Fruit fly (Drosophila melanogaster): ENCODE measurements around the gene CG31337.

The CG31337 gene

dm6 chr3R:13545300-13545699, at the start of gene CG31337:
TSS of gene CG31337 (minus strand) at chr3R:13545400.
- TF ChIP-seq Myb (GFP tag; optimal IDR thresholded peaks at IDR 0.05): no peak
- no peak for TF ChIP-seq pros (GFP tag; optimal IDR thresholded peaks at IDR 0.05)
- TF ChIP-seq CG1602 (GFP tag; optimal IDR thresholded peaks at IDR 0.05): no peak
- TF ChIP-seq ken (GFP tag; IDR thresholded peaks at IDR 0.05): no peak
- no peak for TF ChIP-seq Nf-YC (tag; optimal IDR thresholded peaks at IDR 0.05)
- no peak for TF ChIP-seq fru (optimal IDR thresholded peaks at IDR 0.05)
- TF ChIP-seq CG6683 (GFP tag; optimal IDR thresholded peaks at IDR 0.05): no peak
- TF ChIP-seq HLH4C (GFP tag; IDR thresholded peaks at IDR 0.05; ENCODE audit: partially characterized antibody): no peak
- peak; percentile 38 for TF ChIP-seq Hr39 (optimal IDR thresholded peaks at IDR 0.05)
- no peak for TF ChIP-seq grn (GFP tag; optimal IDR thresholded peaks at IDR 0.05)
- peak; percentile 1 for TF ChIP-seq twi (tag; optimal IDR thresholded peaks at IDR 0.05)
- TF ChIP-seq CG7839 (tag; optimal IDR thresholded peaks at IDR 0.05): no peak
- no peak for TF ChIP-seq tio (GFP tag; optimal IDR thresholded peaks at IDR 0.05)
- peak; percentile 10 for TF ChIP-seq CG15514 (GFP tag; optimal IDR thresholded peaks at IDR 0.05)
- TF ChIP-seq crol (GFP tag; IDR thresholded peaks at IDR 0.05): peak; percentile 36
- no peak for TF ChIP-seq luna (GFP tag; optimal IDR thresholded peaks at IDR 0.05)
- no peak for TF ChIP-seq ERR (GFP tag; optimal IDR thresholded peaks at IDR 0.05)
- TF ChIP-seq vvl (GFP tag; IDR thresholded peaks at IDR 0.05): no peak
- no peak for TF ChIP-seq CG17359 (tag; optimal IDR thresholded peaks at IDR 0.05)
- TF ChIP-seq CG6813 (GFP tag; optimal IDR thresholded peaks at IDR 0.05): no peak
- no peak for TF ChIP-seq hkb (optimal IDR thresholded peaks at IDR 0.05)
- no peak for TF ChIP-seq hkb (GFP tag; IDR thresholded peaks at IDR 0.05)
- no peak for TF ChIP-seq cas (GFP tag; IDR thresholded peaks at IDR 0.05)
- TF ChIP-seq CG3065 (GFP tag; optimal IDR thresholded peaks at IDR 0.05): no peak
- TF ChIP-seq CG9876 (GFP tag; optimal IDR thresholded peaks at IDR 0.05): no peak
- no peak for TF ChIP-seq bcd (GFP tag; optimal IDR thresholded peaks at IDR 0.05)
- TF ChIP-seq gro (GFP tag; optimal IDR thresholded peaks at IDR 0.05): no peak
- peak; percentile 9 for TF ChIP-seq gem (tag; optimal IDR thresholded peaks at IDR 0.05)
- no peak for TF ChIP-seq HLH54F (GFP tag; optimal IDR thresholded peaks at IDR 0.05)

dm6 chr3R:13592557-13592956, 47.4 kb upstream of the CG31337 start, which contains the start of gene CG14369:
TSS of gene CG14369 (minus strand) at chr3R:13592657.
- TF ChIP-seq CG4617 (GFP tag; optimal IDR thresholded peaks at IDR 0.05; ENCODE audit: borderline replicate concordance) (no peak), CG1792 (GFP tag; optimal IDR thresholded peaks at IDR 0.05) (no peak), CG12769 (tag; optimal IDR thresholded peaks at IDR 0.05) (no peak), zfh2 (GFP tag; optimal IDR thresholded peaks at IDR 0.05) (no peak)

dm6 chr3R:13587697-13588096, 42.5 kb upstream of the CG31337 start, which contains the start of gene CG14370:
TSS of gene CG14370 (plus strand) at chr3R:13587997.
- TF ChIP-seq Side (GFP tag; optimal IDR thresholded peaks at IDR 0.05) (no peak), chinmo (GFP tag; IDR thresholded peaks at IDR 0.05; ENCODE audit: partially characterized antibody) (no peak), phol (tag; optimal IDR thresholded peaks at IDR 0.05) (no peak), hth (optimal IDR thresholded peaks at IDR 0.05) (no peak), CG17829 (tag; optimal IDR thresholded peaks at IDR 0.05) (no peak), CG12391 (tag; optimal IDR thresholded peaks at IDR 0.05) (no peak), CG13287 (GFP tag; IDR thresholded peaks at IDR 0.05; ENCODE audit: partially characterized antibody) (no peak), Ptx1 (GFP tag; IDR thresholded peaks at IDR 0.05) (no peak), ash1 (GFP tag; optimal IDR thresholded peaks at IDR 0.05) (no peak), CG4820 (GFP tag; optimal IDR thresholded peaks at IDR 0.05) (no peak), dm (GFP tag; optimal IDR thresholded peaks at IDR 0.05) (no peak), sc (optimal IDR thresholded peaks at IDR 0.05) (no peak), sc (GFP tag; optimal IDR thresholded peaks at IDR 0.05) (no peak)
